Fruit fly (Drosophila melanogaster) whole organism, embryonic: ENCODE data around the gene Prp3.

Experiments
- CG10147 ChIP-seq: fragments of 200-800 bp; sonication (Bioruptor generic); optimal IDR thresholded peaks from 2 replicates; lab custom pipeline; 2019; ENCODE audit warnings: missing biosample characterization, mild to moderate bottlenecking, missing genetic modification characterization, moderate library complexity
- CG10366 ChIP-seq: fragments of 200-800 bp; sonication (Bioruptor generic); IDR thresholded peaks from 2 replicates; pipeline ENCODE4 v1.3.6; 2022; ENCODE audit warnings: missing biosample characterization, missing genetic modification characterization
- CG12071 ChIP-seq: fragments of 200-800 bp; sonication (Bioruptor generic); optimal IDR thresholded peaks from 3 replicates; lab custom pipeline; 2018; ENCODE audit warnings: missing biosample characterization, mild to moderate bottlenecking, missing genetic modification characterization
- CG12769 ChIP-seq: fragments of 200-800 bp; sonication (Bioruptor generic); optimal IDR thresholded peaks from 2 replicates; lab custom pipeline; 2019; ENCODE audit warnings: missing biosample characterization, mild to moderate bottlenecking, missing genetic modification characterization, moderate library complexity
- CG13296 ChIP-seq: fragments of 200-800 bp; sonication (Bioruptor generic); optimal IDR thresholded peaks from 3 replicates; lab custom pipeline; 2018; ENCODE audit warnings: missing biosample characterization, mild to moderate bottlenecking, missing genetic modification characterization
- CG14860 ChIP-seq: fragments of 200-800 bp; sonication (Bioruptor generic); IDR thresholded peaks from 3 replicates; pipeline ENCODE4 v1.3.6; 2022; ENCODE audit warnings: missing biosample characterization, missing genetic modification characterization; ENCODE audit not compliant: partially characterized antibody
- CG1603 ChIP-seq: fragments of 200-800 bp; sonication (Bioruptor generic); optimal IDR thresholded peaks from 2 replicates; lab custom pipeline; 2019; ENCODE audit warnings: missing biosample characterization, mild to moderate bottlenecking, missing genetic modification characterization, moderate library complexity
- CG16815 ChIP-seq: fragments of 200-800 bp; sonication (Bioruptor generic); optimal IDR thresholded peaks from 3 replicates; lab custom pipeline; 2017; ENCODE audit warnings: missing biosample characterization, mild to moderate bottlenecking, missing genetic modification characterization
- CG17802 ChIP-seq: fragments of 200-800 bp; sonication (Bioruptor generic); optimal IDR thresholded peaks from 2 replicates; lab custom pipeline; 2018; ENCODE audit warnings: missing biosample characterization, mild to moderate bottlenecking, missing genetic modification characterization, moderate library complexity
- CG18599 ChIP-seq: fragments of 200-800 bp; sonication (Bioruptor generic); optimal IDR thresholded peaks from 3 replicates; lab custom pipeline; 2017; ENCODE audit warnings: missing biosample characterization, missing genetic modification characterization, mild to moderate bottlenecking, moderate library complexity, missing genetic modification reagents
- CG18619 ChIP-seq: fragments of 200-800 bp; sonication (Bioruptor generic); optimal IDR thresholded peaks from 3 replicates; lab custom pipeline; 2017; ENCODE audit warnings: missing biosample characterization, mild to moderate bottlenecking, missing genetic modification characterization
- CG2199 ChIP-seq: fragments of 200-800 bp; sonication (Bioruptor generic); IDR thresholded peaks from 3 replicates; pipeline ENCODE4 v1.3.6; 2022; ENCODE audit warnings: missing biosample characterization, missing genetic modification characterization
- CG2678 ChIP-seq: fragments of 200-800 bp; sonication (Bioruptor generic); optimal IDR thresholded peaks from 3 replicates; lab custom pipeline; 2019; ENCODE audit warnings: missing biosample characterization, mild to moderate bottlenecking, missing genetic modification characterization, moderate library complexity
- CG3065 ChIP-seq: fragments of 200-800 bp; sonication (Bioruptor generic); optimal IDR thresholded peaks from 2 replicates; lab custom pipeline; 2016; ENCODE audit warnings: missing biosample characterization, missing genetic modification characterization
- CG3281 ChIP-seq: fragments of 200-800 bp; sonication (Bioruptor generic); optimal IDR thresholded peaks from 3 replicates; lab custom pipeline; 2017; ENCODE audit warnings: missing biosample characterization, mild to moderate bottlenecking, missing genetic modification characterization
- CG34376 ChIP-seq: fragments of 200-800 bp; sonication (Bioruptor generic); optimal IDR thresholded peaks from 2 replicates; lab custom pipeline; 2018; ENCODE audit warnings: missing biosample characterization, mild to moderate bottlenecking, missing genetic modification characterization
- CG34422 ChIP-seq: fragments of 200-800 bp; sonication (Bioruptor generic); IDR thresholded peaks from 3 replicates; pipeline ENCODE4 v1.3.6; 2022; ENCODE audit warnings: missing biosample characterization, missing genetic modification characterization
- CG3726 ChIP-seq: fragments of 200-800 bp; sonication (Bioruptor generic); IDR thresholded peaks from 3 replicates; pipeline ENCODE4, ENCODE4 v1.3.6; 2022; ENCODE audit warnings: missing biosample characterization, missing genetic modification characterization
- CG4617 ChIP-seq: fragments of 200-800 bp; sonication (Bioruptor generic); optimal IDR thresholded peaks from 3 replicates; lab custom pipeline; 2016; ENCODE audit warnings: missing biosample characterization, missing genetic modification characterization, borderline replicate concordance
- CG7357 ChIP-seq: fragments of 200-800 bp; sonication (Bioruptor generic); IDR thresholded peaks from 3 replicates; pipeline ENCODE4 v1.3.6; 2022; ENCODE audit warnings: missing biosample characterization, missing genetic modification characterization
- CG8290 ChIP-seq, 3 experiments: fragments of 200-800 bp; sonication (Bioruptor generic); optimal IDR thresholded peaks; 2 replicates each; lab custom pipeline; 2016 to 2019; ENCODE audit warnings: missing biosample characterization in 3 of 3, missing genetic modification characterization in 3 of 3, mild to moderate bottlenecking in 2 of 3, moderate library complexity in 1 of 3
- CG8388 ChIP-seq: fragments of 200-800 bp; sonication (Bioruptor generic); optimal IDR thresholded peaks from 2 replicates; lab custom pipeline; 2019; ENCODE audit warnings: missing biosample characterization, mild to moderate bottlenecking, missing genetic modification characterization, moderate library complexity
- CG8765 ChIP-seq: fragments of 200-800 bp; sonication (Bioruptor generic); IDR thresholded peaks from 2 replicates; pipeline ENCODE4 v1.3.6; 2022; ENCODE audit warnings: missing biosample characterization, missing genetic modification characterization
- CG8944 ChIP-seq: fragments of 200-800 bp; sonication (Bioruptor generic); optimal IDR thresholded peaks from 3 replicates; lab custom pipeline; 2016; ENCODE audit warnings: missing biosample characterization, missing genetic modification characterization
- Dad ChIP-seq: fragments of 200-800 bp; sonication (Bioruptor generic); optimal IDR thresholded peaks from 3 replicates; lab custom pipeline; 2016; ENCODE audit warnings: missing biosample characterization, missing genetic modification characterization
- Dip3 ChIP-seq: fragments of 200-800 bp; sonication (Bioruptor generic); optimal IDR thresholded peaks from 3 replicates; lab custom pipeline; 2016; ENCODE audit warnings: missing biosample characterization, missing genetic modification characterization
- Gug ChIP-seq: fragments of 200-800 bp; sonication (Bioruptor generic); IDR thresholded peaks from 4 replicates; pipeline ENCODE4 v1.3.6; 2022; ENCODE audit warnings: missing biosample characterization, missing genetic modification characterization
- Hr78 ChIP-seq, 2 experiments: fragments of 200-800 bp in 1 of 2; fragments of >200 bp in 1 of 2; sonication (Bioruptor generic) in 1 of 2; optimal IDR thresholded peaks; 2 replicates each; lab custom pipeline; 2017 to 2019; ENCODE audit warnings: missing biosample characterization in 2 of 2, missing genetic modification characterization in 2 of 2, mild to moderate bottlenecking in 1 of 2, moderate library complexity in 1 of 2
- Nf-YC ChIP-seq: fragments of 200-800 bp; optimal IDR thresholded peaks from 3 replicates; lab custom pipeline; 2019; ENCODE audit warnings: missing biosample characterization, mild to moderate bottlenecking, missing genetic modification characterization, moderate library complexity
- Pdp1 ChIP-seq, 2 experiments: fragments of 200-800 bp; sonication (Bioruptor generic); optimal IDR thresholded peaks; 3 replicates each; lab custom pipeline; 2016; ENCODE audit warnings: missing biosample characterization in 2 of 2, missing genetic modification characterization in 2 of 2, mild to moderate bottlenecking in 1 of 2, moderate library complexity in 1 of 2
- Sox100B ChIP-seq: fragments of 200-800 bp; sonication (Bioruptor generic); optimal IDR thresholded peaks from 3 replicates; lab custom pipeline; 2018; ENCODE audit warnings: missing biosample characterization, mild to moderate bottlenecking, missing genetic modification characterization
- bbx ChIP-seq: fragments of 200-800 bp; sonication (Bioruptor generic); IDR thresholded peaks from 2 replicates; pipeline ENCODE4 v1.3.6; 2022; ENCODE audit warnings: missing biosample characterization, missing genetic modification characterization; ENCODE audit not compliant: partially characterized antibody
- chinmo ChIP-seq: fragments of 200-800 bp; sonication (Bioruptor generic); IDR thresholded peaks from 4 replicates; pipeline ENCODE4 v1.3.6; 2022; ENCODE audit warnings: missing biosample characterization, missing genetic modification characterization; ENCODE audit not compliant: partially characterized antibody
- dm ChIP-seq: fragments of 200-800 bp; sonication (Bioruptor generic); optimal IDR thresholded peaks from 3 replicates; lab custom pipeline; 2016; ENCODE audit warnings: missing biosample characterization, missing genetic modification characterization
- ewg ChIP-seq: fragments of 200-800 bp; sonication (Bioruptor generic); optimal IDR thresholded peaks from 3 replicates; lab custom pipeline; 2017; ENCODE audit warnings: mild to moderate bottlenecking, missing biosample characterization, missing genetic modification reagents, missing genetic modification characterization
- exex ChIP-seq: fragments of 200-800 bp; sonication (Bioruptor generic); optimal IDR thresholded peaks from 4 replicates; lab custom pipeline; 2018; ENCODE audit warnings: missing biosample characterization, mild to moderate bottlenecking, missing genetic modification characterization, moderate library complexity
- gem ChIP-seq: fragments of 200-800 bp; sonication (Bioruptor generic); optimal IDR thresholded peaks from 2 replicates; lab custom pipeline; 2019; ENCODE audit warnings: missing biosample characterization, mild to moderate bottlenecking, missing genetic modification characterization, moderate library complexity
- insv ChIP-seq, 2 experiments: fragments of 200-800 bp; sonication (Bioruptor generic); optimal IDR thresholded peaks; 3 replicates each; lab custom pipeline; 2016 to 2018; ENCODE audit warnings: missing biosample characterization in 2 of 2, missing genetic modification characterization in 2 of 2
- mirr ChIP-seq: fragments of 200-800 bp; sonication (Bioruptor generic); optimal IDR thresholded peaks from 3 replicates; lab custom pipeline; 2018; ENCODE audit warnings: missing biosample characterization, mild to moderate bottlenecking, missing genetic modification characterization
- pfk ChIP-seq: fragments of 200-800 bp; sonication (Bioruptor generic); optimal IDR thresholded peaks from 2 replicates; lab custom pipeline; 2018; ENCODE audit warnings: missing biosample characterization, mild to moderate bottlenecking, missing genetic modification characterization, moderate library complexity
- pho ChIP-seq: fragments of 200-800 bp; sonication (Bioruptor generic); optimal IDR thresholded peaks from 2 replicates; lab custom pipeline; 2016; ENCODE audit warnings: missing biosample characterization, missing genetic modification characterization
- salm ChIP-seq: fragments of 200-800 bp; sonication (Bioruptor generic); optimal IDR thresholded peaks from 2 replicates; lab custom pipeline; 2018; ENCODE audit warnings: missing biosample characterization, mild to moderate bottlenecking, missing genetic modification characterization
- sqz ChIP-seq: fragments of 200-800 bp; sonication (Bioruptor generic); optimal IDR thresholded peaks from 3 replicates; lab custom pipeline; 2018; ENCODE audit warnings: missing biosample characterization, mild to moderate bottlenecking, missing genetic modification characterization
- sug ChIP-seq: fragments of 200-800 bp; optimal IDR thresholded peaks from 2 replicates; lab custom pipeline; 2019; ENCODE audit warnings: missing biosample characterization, mild to moderate bottlenecking, missing genetic modification characterization, moderate library complexity
- vfl ChIP-seq: fragments of 200-800 bp; sonication (Bioruptor generic); optimal IDR thresholded peaks from 2 replicates; lab custom pipeline; 2016; ENCODE audit warnings: missing biosample characterization, missing genetic modification characterization
- zen ChIP-seq: fragments of 200-800 bp; sonication (Bioruptor generic); optimal IDR thresholded peaks from 3 replicates; lab custom pipeline; 2018; ENCODE audit warnings: missing biosample characterization, mild to moderate bottlenecking, missing genetic modification characterization, moderate library complexity

Gene Prp3

dm6 chr3L:19900184-19901089 is 9.7 kb upstream of the Prp3 start (continued):
- TF ChIP-seq CG2678 (tag; lab: Kevin White, UChicago): no peak
- no peak for TF ChIP-seq Dip3 (GFP tag; lab: Kevin White, UChicago)
- no peak for TF ChIP-seq insv (GFP tag; optimal IDR thresholded peaks at IDR 0.05; lab: Kevin White, UChicago)
- TF ChIP-seq Hr78 (GFP tag; optimal IDR thresholded peaks at IDR 0.05; lab: Kevin White, UChicago): peak in 1 of 2 experiments; percentile 47
- peak; percentile 39 for TF ChIP-seq gem
- TF ChIP-seq zen (tag; lab: Kevin White, UChicago): no peak
- TF ChIP-seq pfk (GFP tag; lab: Kevin White, UChicago): no peak
- no peak for TF ChIP-seq sqz (GFP tag; lab: Kevin White, UChicago)
- no peak for TF ChIP-seq CG16815
- TF ChIP-seq CG8290 (GFP tag; optimal IDR thresholded peaks at IDR 0.05; lab: Kevin White, UChicago): no peak
- TF ChIP-seq CG8290 (tag; optimal IDR thresholded peaks at IDR 0.05; lab: Kevin White, UChicago): peak; percentile 25 to 40
- TF ChIP-seq CG34422 (GFP tag; lab: Robert Waterston, UW): no peak
- TF ChIP-seq CG14860: no peak
- no peak for TF ChIP-seq CG18619 (GFP tag; lab: Kevin White, UChicago)
- no peak for TF ChIP-seq CG3726 (GFP tag; lab: Robert Waterston, UW)
- TF ChIP-seq Pdp1 (GFP tag; optimal IDR thresholded peaks at IDR 0.05; lab: Kevin White, UChicago): peak in 1 of 2 experiments; percentile 9
- no peak for TF ChIP-seq CG10147 (GFP tag; lab: Kevin White, UChicago)
- peak; percentile 2 for TF ChIP-seq pho
- peak; percentile 22 for TF ChIP-seq CG1603
- TF ChIP-seq chinmo: 0 out of 4 replicates have a peak, but pooled peaks have one; percentile 45
- no peak for TF ChIP-seq ewg
- TF ChIP-seq salm (tag; lab: Kevin White, UChicago): no peak
- TF ChIP-seq CG2199: peak; percentile 71; the same call in 2 of the 3 replicates
- TF ChIP-seq CG3065 (GFP tag; lab: Kevin White, UChicago): no peak
- no peak for TF ChIP-seq CG10366 (GFP tag; lab: Robert Waterston, UW)
- TF ChIP-seq CG17802 (tag; lab: Kevin White, UChicago): no peak
- no peak for TF ChIP-seq CG3281 (GFP tag; lab: Kevin White, UChicago)
- TF ChIP-seq CG8765 (GFP tag; lab: Robert Waterston, UW): no peak
- TF ChIP-seq CG4617 (GFP tag; lab: Kevin White, UChicago): no peak
- no peak for TF ChIP-seq Sox100B (GFP tag; lab: Kevin White, UChicago)

- TF ChIP-seq mirr (GFP tag; lab: Kevin White, UChicago): peak; percentile 90
- no peak for TF ChIP-seq salm (tag; lab: Kevin White, UChicago)
- no peak for TF ChIP-seq Gug (GFP tag; lab: Robert Waterston, UW)
- TF ChIP-seq CG8388 (GFP tag; lab: Kevin White, UChicago): no peak
- TF ChIP-seq vfl (GFP tag; lab: Kevin White, UChicago): no peak
- no peak for TF ChIP-seq CG8944
- TF ChIP-seq CG34376 (GFP tag; lab: Kevin White, UChicago): peak; percentile 84
- no peak for TF ChIP-seq Dad
- no peak for TF ChIP-seq Nf-YC (tag; lab: Kevin White, UChicago)
- TF ChIP-seq CG13296 (GFP tag; lab: Kevin White, UChicago): peak; percentile 17
- peak in 1 of 2 experiments; percentile 96 for TF ChIP-seq Pdp1 (GFP tag; optimal IDR thresholded peaks at IDR 0.05; lab: Kevin White, UChicago)
- TF ChIP-seq sug (tag; lab: Kevin White, UChicago): peak; percentile 41
- TF ChIP-seq CG12769 (tag; lab: Kevin White, UChicago): peak; percentile 16
- TF ChIP-seq exex: peak; percentile 79
- TF ChIP-seq dm (GFP tag; lab: Kevin White, UChicago): no peak
- TF ChIP-seq CG12071: no peak
- no peak for TF ChIP-seq bbx (GFP tag; lab: Robert Waterston, UW)
- no peak for TF ChIP-seq CG7357 (GFP tag; lab: Robert Waterston, UW)
- TF ChIP-seq CG18599: peak; percentile 28
Measured at dm6 chr3L:19901486-19902255, 8.4 kb upstream of the Prp3 start.
